Worm (Caenorhabditis elegans): ENCODE measurements around the gene clh-5.

DNA sequence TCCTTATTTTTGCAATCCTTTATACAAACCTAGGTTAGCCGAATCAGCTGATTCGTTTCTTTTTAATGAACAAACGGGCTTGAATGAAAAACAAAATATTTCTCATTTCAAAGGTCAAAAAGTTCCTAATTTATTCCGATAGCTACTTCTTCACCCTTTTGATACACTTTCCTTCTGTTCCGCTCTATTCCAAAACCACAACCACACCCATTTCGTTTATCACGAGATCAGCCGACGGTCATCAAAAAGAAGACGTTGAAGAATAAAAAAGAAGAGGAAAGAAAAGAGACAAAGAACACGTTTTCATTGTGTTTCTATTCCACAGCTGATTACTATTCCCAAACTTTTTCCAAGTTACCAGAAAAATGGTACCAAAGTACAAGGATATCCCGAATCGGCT lies 49.7 kb upstream of the clh-5 start:
- TF ChIP-seq ztf-11 (tag; optimal IDR thresholded peaks at IDR 0.05) (no peak), nhr-237 (tag; optimal IDR thresholded peaks at IDR 0.05) (no peak), unc-62 (GFP tag; optimal IDR thresholded peaks at IDR 0.05) (no peak), elt-1 (tag; optimal IDR thresholded peaks at IDR 0.05; ENCODE audit: borderline replicate concordance, insufficient read depth) (no peak), sptf-1 (tag; optimal IDR thresholded peaks at IDR 0.05) (no peak), lin-13 (tag; optimal IDR thresholded peaks at IDR 0.05) (no peak), pha-4 (tag; optimal IDR thresholded peaks at IDR 0.05) (no peak), nhr-76 (tag; optimal IDR thresholded peaks at IDR 0.05) (no peak), ceh-43 (GFP tag; optimal IDR thresholded peaks at IDR 0.05) (no peak), unc-39 (tag; optimal IDR thresholded peaks at IDR 0.05) (no peak), nhr-28 (tag; optimal IDR thresholded peaks at IDR 0.05) (no peak)
